Worm (Caenorhabditis elegans) whole organism, L4 larva: Measurements from ENCODE around the gene C16C8.22.

Experiments used
- ZK546.5 ChIP-seq, 2 experiments: sonication (generic microtip); optimal IDR thresholded peaks; 2 replicates each; lab custom pipeline; 2017; ENCODE audit warnings: missing biosample characterization in 2 of 2, missing genetic modification characterization in 2 of 2
- aly-2 ChIP-seq: sonication (generic microtip); optimal IDR thresholded peaks from 2 replicates; lab custom pipeline; 2018; ENCODE audit warnings: missing biosample characterization, missing genetic modification characterization
- ceh-20 ChIP-seq: fragments of 200-800 bp; sonication (Bioruptor generic); IDR thresholded peaks from 2 replicates; pipeline ENCODE4 v1.3.6; 2022; ENCODE audit warnings: missing genetic modification reagents, missing genetic modification characterization, missing compliant biosample characterization
- daf-16 ChIP-seq, 3 experiments: sonication (generic microtip); optimal IDR thresholded peaks; 2 replicates each; lab custom pipeline; 2016 to 2017; ENCODE audit warnings: missing genetic modification characterization in 3 of 3, missing genetic modification reagents in 3 of 3, mild to moderate bottlenecking in 2 of 3, missing compliant biosample characterization in 2 of 3, missing biosample characterization in 1 of 3, moderate library complexity in 1 of 3
- egl-27 ChIP-seq: sonication (generic microtip); optimal IDR thresholded peaks from 3 replicates; lab custom pipeline; 2017; ENCODE audit warnings: missing biosample characterization, missing genetic modification reagents, missing genetic modification characterization
- hlh-30 ChIP-seq: sonication (generic microtip); optimal IDR thresholded peaks from 2 replicates; lab custom pipeline; 2017; ENCODE audit warnings: antibody characterized with exemption, mild to moderate bottlenecking, missing genetic modification characterization, missing compliant biosample characterization; ENCODE audit not compliant: insufficient read depth
- nhr-237 ChIP-seq: sonication (generic microtip); optimal IDR thresholded peaks from 2 replicates; lab custom pipeline; 2017; ENCODE audit warnings: missing biosample characterization, missing genetic modification characterization
- nhr-76 ChIP-seq: fragments of 150-350 bp; optimal IDR thresholded peaks from 2 replicates; lab custom pipeline; 2014; ENCODE audit warnings: missing biosample characterization, missing genetic modification characterization
- pha-4 ChIP-seq, 2 experiments: fragments of 150-350 bp in 1 of 2; fragments of 200-800 bp in 1 of 2; sonication (Bioruptor generic) in 1 of 2; IDR thresholded peaks in 1 of 2; optimal IDR thresholded peaks in 1 of 2; 2 replicates each; pipeline versions ENCODE4 v1.3.6 to Lab custom; 2014 to 2022; ENCODE audit warnings: missing genetic modification characterization in 2 of 2, missing genetic modification reagents in 2 of 2, missing biosample characterization in 1 of 2, missing compliant biosample characterization in 1 of 2
- php-3 ChIP-seq: fragments of 200-800 bp; sonication (Bioruptor generic); IDR thresholded peaks from 2 replicates; pipeline ENCODE4 v1.3.6; 2022; ENCODE audit warnings: missing genetic modification reagents, missing genetic modification characterization, missing compliant biosample characterization
- set-16 ChIP-seq: fragments of 200-800 bp; sonication (Bioruptor generic); IDR thresholded peaks from 2 replicates; pipeline ENCODE4 v1.3.6; 2022; ENCODE audit warnings: missing genetic modification reagents, missing genetic modification characterization, missing compliant biosample characterization
- snpc-4 ChIP-seq: fragments of 150-350 bp; optimal IDR thresholded peaks from 2 replicates; lab custom pipeline; 2014; ENCODE audit warnings: missing biosample characterization, missing genetic modification characterization
- unc-39 ChIP-seq: sonication (generic microtip); optimal IDR thresholded peaks from 2 replicates; lab custom pipeline; 2017; ENCODE audit warnings: missing biosample characterization, missing genetic modification characterization

ce11 chrII:3453521-3453920 lies 10.5 kb upstream of the C16C8.22 start, which contains the start of gene C16C8.11:
- no peak for TF ChIP-seq aly-2
- TF ChIP-seq ceh-20 (GFP tag; lab: Robert Waterston, UW) = no peak
- no peak for TF ChIP-seq unc-39
- no peak for TF ChIP-seq nhr-237 (tag; lab: Kevin White, UChicago)
- no peak for TF ChIP-seq egl-27 (tag; lab: Kevin White, UChicago)
- TF ChIP-seq pha-4 (GFP tag; IDR thresholded peaks at IDR 0.05; lab: Robert Waterston, UW) = no peak
- no peak for TF ChIP-seq pha-4 (tag; optimal IDR thresholded peaks at IDR 0.05; lab: Kevin White, UChicago)
- no peak for TF ChIP-seq daf-16 (GFP tag; optimal IDR thresholded peaks at IDR 0.05; lab: Kevin White, UChicago)
- no peak for TF ChIP-seq daf-16 (tag; optimal IDR thresholded peaks at IDR 0.05; lab: Kevin White, UChicago)
- TF ChIP-seq hlh-30 = no peak
- TF ChIP-seq set-16 = no peak
- no peak for TF ChIP-seq snpc-4
- no peak for TF ChIP-seq nhr-76 (tag; lab: Kevin White, UChicago)
- no peak for TF ChIP-seq ZK546.5 (tag; optimal IDR thresholded peaks at IDR 0.05; lab: Kevin White, UChicago)
- TF ChIP-seq php-3 (GFP tag; lab: Robert Waterston, UW) = no peak
